Fruit fly (Drosophila melanogaster): Measurements from ENCODE around the gene CG34174.
A peak's percentile ranks its signal among the peaks of the same experiment; 100 is the strongest.

The CG34174 gene

DNA sequence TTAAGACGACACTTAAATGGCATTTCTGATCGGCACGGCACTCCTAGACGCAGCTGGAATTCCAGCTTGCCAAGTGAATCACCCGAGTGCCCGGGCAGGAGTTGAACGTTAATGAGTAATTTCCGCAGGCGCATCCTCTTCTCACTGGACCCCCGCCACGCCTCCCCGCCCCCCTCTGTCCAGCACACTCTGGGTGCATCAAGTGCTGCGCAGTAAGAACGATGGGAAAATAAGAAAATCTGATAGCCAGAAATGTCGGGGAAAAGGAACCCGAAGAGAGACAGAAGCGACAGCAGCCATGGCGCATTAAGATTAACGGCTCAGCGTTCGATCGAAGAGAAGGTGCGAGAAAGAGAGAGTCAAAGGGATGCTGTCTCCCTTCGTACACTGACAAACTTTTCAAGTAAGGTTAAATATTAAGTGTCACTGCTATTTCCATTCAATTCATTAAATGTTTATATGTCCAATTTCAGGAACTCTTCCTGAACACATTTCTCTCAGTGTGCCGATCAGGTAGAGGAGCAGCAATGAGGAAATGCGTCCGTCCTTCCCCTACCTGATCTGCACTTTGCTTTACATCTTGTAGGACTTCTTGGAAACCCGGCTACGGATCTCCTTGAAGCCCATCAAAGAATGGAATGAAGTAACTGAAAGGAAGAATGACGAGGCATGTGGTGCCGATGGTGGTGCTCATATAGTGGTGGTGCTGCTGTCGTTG, 49.4 kb upstream of the CG34174 start (continued):
- TF ChIP-seq repo (GFP tag; optimal IDR thresholded peaks at IDR 0.05) = peak; percentile 26
- TF ChIP-seq phol (tag; optimal IDR thresholded peaks at IDR 0.05) = peak; percentile 80
- TF ChIP-seq vnd (GFP tag; IDR thresholded peaks at IDR 0.05; ENCODE audit: partially characterized antibody) = no peak
- TF ChIP-seq lmd (GFP tag; IDR thresholded peaks at IDR 0.05) = peak; percentile 26; the same call in 1 of the 2 replicates
- TF ChIP-seq Dip3 (GFP tag; optimal IDR thresholded peaks at IDR 0.05) = no peak
- peak; percentile 48; the same call in 1 of the 2 replicates for TF ChIP-seq ranshi (GFP tag; IDR thresholded peaks at IDR 0.05)
- TF ChIP-seq slbo (GFP tag; IDR thresholded peaks at IDR 0.05) = no peak
- TF ChIP-seq trem (tag; optimal IDR thresholded peaks at IDR 0.05) = peak; percentile 78
- TF ChIP-seq CG18619 (GFP tag; optimal IDR thresholded peaks at IDR 0.05) = peak; percentile 29
- TF ChIP-seq crp (GFP tag; optimal IDR thresholded peaks at IDR 0.05) = no peak
- TF ChIP-seq CG2202 (tag; optimal IDR thresholded peaks at IDR 0.05) = peak; percentile 55
- peak; percentile 45 for TF ChIP-seq CG17359 (tag; optimal IDR thresholded peaks at IDR 0.05)
- TF ChIP-seq CG10462 (GFP tag; optimal IDR thresholded peaks at IDR 0.05) = peak; percentile 63
- peak; percentile 90 for TF ChIP-seq CG33557 (GFP tag; optimal IDR thresholded peaks at IDR 0.05)
- TF ChIP-seq ash1 (GFP tag; optimal IDR thresholded peaks at IDR 0.05) = no peak
- TF ChIP-seq Nf-YB (GFP tag; optimal IDR thresholded peaks at IDR 0.05) = peak; percentile 38
- TF ChIP-seq Dll (GFP tag; IDR thresholded peaks at IDR 0.05; ENCODE audit: partially characterized antibody) = no peak
- TF ChIP-seq CHES-1-like (GFP tag; optimal IDR thresholded peaks at IDR 0.05) = peak; percentile 21
- peak; percentile 63 for TF ChIP-seq Awh (GFP tag; IDR thresholded peaks at IDR 0.05)
- peak; percentile 79 for TF ChIP-seq CG3065 (GFP tag; optimal IDR thresholded peaks at IDR 0.05)
- peak; percentile 77 for TF ChIP-seq CG16815 (GFP tag; optimal IDR thresholded peaks at IDR 0.05)
- TF ChIP-seq seq (GFP tag; IDR thresholded peaks at IDR 0.05) = no peak
- TF ChIP-seq CG8089 (GFP tag; optimal IDR thresholded peaks at IDR 0.05) = peak; percentile 34
- peak; percentile 61 for TF ChIP-seq CG12219 (GFP tag; optimal IDR thresholded peaks at IDR 0.05)
- no peak for TF ChIP-seq Hmr (GFP tag; optimal IDR thresholded peaks at IDR 0.05)
- TF ChIP-seq CG17385 (GFP tag; optimal IDR thresholded peaks at IDR 0.05) = peak; percentile 3
- no peak for TF ChIP-seq CG2120 (GFP tag; optimal IDR thresholded peaks at IDR 0.05)
- TF ChIP-seq HLH54F (GFP tag; optimal IDR thresholded peaks at IDR 0.05) = peak; percentile 40
- TF ChIP-seq croc (GFP tag; conservative IDR thresholded peaks at IDR 0.05) = peak; percentile 64
- peak; percentile 60 for TF ChIP-seq Oli (tag; optimal IDR thresholded peaks at IDR 0.05)
- TF ChIP-seq Xbp1 (GFP tag; optimal IDR thresholded peaks at IDR 0.05) = peak; percentile 67
- peak; percentile 60 for TF ChIP-seq sisA (GFP tag; IDR thresholded peaks at IDR 0.05)
- peak; percentile 57 for TF ChIP-seq nerfin-1 (tag; optimal IDR thresholded peaks at IDR 0.05)
- TF ChIP-seq MBD-R2 (GFP tag; IDR thresholded peaks at IDR 0.05) = no peak
- TF ChIP-seq nmo (GFP tag; optimal IDR thresholded peaks at IDR 0.05) = peak; percentile 83
- peak; percentile 94 for TF ChIP-seq D (optimal IDR thresholded peaks at IDR 0.05)
- TF ChIP-seq D (GFP tag; optimal IDR thresholded peaks at IDR 0.05) = peak; percentile 76
- peak; percentile 18 for TF ChIP-seq ATbp (GFP tag; optimal IDR thresholded peaks at IDR 0.05)
- TF ChIP-seq exex (tag; optimal IDR thresholded peaks at IDR 0.05) = no peak
- TF ChIP-seq CG11695 (GFP tag; IDR thresholded peaks at IDR 0.05) = 0 out of 3 replicates have a peak, but pooled peaks have one; percentile 12
- no peak for TF ChIP-seq Doc3 (GFP tag; IDR thresholded peaks at IDR 0.05; ENCODE audit: partially characterized antibody)
- peak; percentile 11; the same call in 1 of the 2 replicates for TF ChIP-seq CG3847 (GFP tag; IDR thresholded peaks at IDR 0.05)
- TF ChIP-seq CG8944 (GFP tag; optimal IDR thresholded peaks at IDR 0.05) = peak; percentile 56
- TF ChIP-seq vvl (GFP tag; IDR thresholded peaks at IDR 0.05) = peak; percentile 65; the same call in 1 of the 2 replicates
- peak; percentile 60 for TF ChIP-seq CG1832 (GFP tag; optimal IDR thresholded peaks at IDR 0.05)
- TF ChIP-seq CG3838 (GFP tag; optimal IDR thresholded peaks at IDR 0.05) = no peak
- peak; percentile 69 for TF ChIP-seq Usf (GFP tag; optimal IDR thresholded peaks at IDR 0.05)
- 0 out of 2 replicates have a peak, but pooled peaks have one; percentile 21 for TF ChIP-seq CG14667 (GFP tag; IDR thresholded peaks at IDR 0.05)
- TF ChIP-seq CG10209 (GFP tag; optimal IDR thresholded peaks at IDR 0.05) = peak; percentile 56

Measured in whole organism, embryonic.